Fruit fly (Drosophila melanogaster) whole organism, adult: Measurements from ENCODE around the gene Gba1b.

Experiments
- CG11617 ChIP-seq: fragments of 200-800 bp; sonication (Bioruptor generic); optimal IDR thresholded peaks from 2 replicates; lab custom pipeline; 2017; ENCODE audit warnings: mild to moderate bottlenecking, missing biosample characterization, missing genetic modification reagents, missing genetic modification characterization
- CG12768 ChIP-seq: fragments of 200-800 bp; sonication (Bioruptor generic); optimal IDR thresholded peaks from 2 replicates; lab custom pipeline; 2017; ENCODE audit warnings: missing biosample characterization, missing genetic modification characterization, mild to moderate bottlenecking, moderate library complexity, missing genetic modification reagents
- CG14711 ChIP-seq: fragments of 200-800 bp; sonication (Bioruptor generic); optimal IDR thresholded peaks from 2 replicates; lab custom pipeline; 2018; ENCODE audit warnings: missing biosample characterization, mild to moderate bottlenecking, missing genetic modification characterization, moderate library complexity
- CG1620 ChIP-seq: fragments of 200-800 bp; sonication (Bioruptor generic); optimal IDR thresholded peaks from 2 replicates; lab custom pipeline; 2016; ENCODE audit warnings: missing biosample characterization, missing genetic modification characterization
- CG33017 ChIP-seq: fragments of 200-800 bp; sonication (Bioruptor generic); optimal IDR thresholded peaks from 2 replicates; lab custom pipeline; 2018; ENCODE audit warnings: missing biosample characterization, mild to moderate bottlenecking, missing genetic modification characterization, moderate library complexity
- CG5204 ChIP-seq: fragments of 200-800 bp; sonication (Bioruptor generic); optimal IDR thresholded peaks from 2 replicates; lab custom pipeline; 2016; ENCODE audit warnings: missing biosample characterization, missing genetic modification characterization
- CG7045 ChIP-seq: fragments of 200-800 bp; sonication (Bioruptor generic); optimal IDR thresholded peaks from 2 replicates; lab custom pipeline; 2017; ENCODE audit warnings: missing biosample characterization, mild to moderate bottlenecking, missing genetic modification characterization
- CG7101 ChIP-seq: fragments of 200-800 bp; sonication (Bioruptor generic); optimal IDR thresholded peaks from 2 replicates; lab custom pipeline; 2018; ENCODE audit warnings: missing biosample characterization, mild to moderate bottlenecking, missing genetic modification characterization, moderate library complexity
- Clk ChIP-seq: fragments of 200-800 bp; sonication (Bioruptor generic); optimal IDR thresholded peaks from 2 replicates; lab custom pipeline; 2017; ENCODE audit warnings: missing biosample characterization, missing genetic modification characterization
- Crg-1 ChIP-seq: fragments of 200-800 bp; sonication (Bioruptor generic); optimal IDR thresholded peaks from 2 replicates; lab custom pipeline; 2016; ENCODE audit warnings: missing biosample characterization, missing genetic modification characterization
- Hr96 ChIP-seq: fragments of 200-800 bp; sonication (Bioruptor generic); optimal IDR thresholded peaks from 2 replicates; lab custom pipeline; 2016; ENCODE audit warnings: missing biosample characterization, missing genetic modification characterization
- Mnt ChIP-seq: fragments of 200-800 bp; sonication (Bioruptor generic); optimal IDR thresholded peaks from 2 replicates; lab custom pipeline; 2016; ENCODE audit warnings: missing biosample characterization, mild to moderate bottlenecking, missing genetic modification characterization
- bab1 ChIP-seq: fragments of 200-800 bp; sonication (Bioruptor generic); optimal IDR thresholded peaks from 3 replicates; lab custom pipeline; 2019; ENCODE audit warnings: missing biosample characterization, mild to moderate bottlenecking, missing genetic modification characterization, moderate library complexity
- cic ChIP-seq: fragments of 200-800 bp; sonication (Bioruptor generic); optimal IDR thresholded peaks from 2 replicates; lab custom pipeline; 2017; ENCODE audit warnings: missing biosample characterization, mild to moderate bottlenecking, missing genetic modification characterization, moderate library complexity
- cnc ChIP-seq, 2 experiments: fragments of >200 bp; optimal IDR thresholded peaks; 2 replicates each; lab custom pipeline; 2017
- kay ChIP-seq: fragments of 200-800 bp; sonication (Bioruptor generic); peaks from one replicate; lab custom pipeline; 2016; ENCODE audit warnings: missing biosample characterization, missing genetic modification characterization, borderline replicate concordance
- ovo ChIP-seq: fragments of 200-800 bp; sonication (Bioruptor generic); optimal IDR thresholded peaks from 2 replicates; lab custom pipeline; 2016; ENCODE audit warnings: missing biosample characterization, missing genetic modification characterization
- pad ChIP-seq: fragments of 200-800 bp; sonication (Bioruptor generic); optimal IDR thresholded peaks from 3 replicates; lab custom pipeline; 2017; ENCODE audit warnings: missing biosample characterization, missing genetic modification characterization, mild to moderate bottlenecking, moderate library complexity, missing genetic modification reagents
- tj ChIP-seq: fragments of 200-800 bp; sonication (Bioruptor generic); optimal IDR thresholded peaks from 3 replicates; lab custom pipeline; 2017; ENCODE audit warnings: missing biosample characterization, mild to moderate bottlenecking, missing genetic modification characterization, moderate library complexity
- toe ChIP-seq: fragments of 200-800 bp; sonication (Bioruptor generic); optimal IDR thresholded peaks from 2 replicates; lab custom pipeline; 2016; ENCODE audit warnings: missing biosample characterization, missing genetic modification characterization

Gba1b gene

dm6 chr3R:23737676-23738574, 33.3 kb downstream of the Gba1b start:
- TF ChIP-seq cic (GFP tag; lab: Kevin White, UChicago) = no peak

- TF ChIP-seq CG1620 (GFP tag; lab: Kevin White, UChicago) (no peak), cic (GFP tag; lab: Kevin White, UChicago) (no peak), CG7045 (GFP tag; lab: Kevin White, UChicago) (no peak), Crg-1 (GFP tag; lab: Kevin White, UChicago) (no peak)
Measured at dm6 chr3R:23740968-23741367, 36.4 kb downstream of the Gba1b start.

- TF ChIP-seq CG11617 (no peak), ovo (GFP tag; lab: Kevin White, UChicago) (no peak), cnc (optimal IDR thresholded peaks at IDR 0.05; lab: Kevin White, UChicago) (no peak), tj (GFP tag; lab: Kevin White, UChicago) (no peak), cic (GFP tag; lab: Kevin White, UChicago) (no peak), CG33017 (tag; lab: Kevin White, UChicago) (no peak), CG7101 (tag; lab: Kevin White, UChicago) (no peak), CG7045 (GFP tag; lab: Kevin White, UChicago) (no peak)
Measured at dm6 chr3R:23747446-23747845, 42.8 kb downstream of the Gba1b start.

dm6 chr3R:23752728-23753127, 48.1 kb downstream of the Gba1b start, which contains the start of the genes RanBP3 and Rpt5:
TSS of gene RanBP3 (minus strand) at chr3R:23752834.
TSS of gene Rpt5 (plus strand) at chr3R:23752876.
- peak; percentile 55 for TF ChIP-seq CG7045 (GFP tag; lab: Kevin White, UChicago)
- TF ChIP-seq CG14711 (tag; lab: Kevin White, UChicago) = peak; percentile 75
- TF ChIP-seq kay = no peak
- peak; percentile 86 for TF ChIP-seq CG12768
- peak; percentile 56 to 92 for TF ChIP-seq cnc (optimal IDR thresholded peaks at IDR 0.05; lab: Kevin White, UChicago)
- TF ChIP-seq tj (GFP tag; lab: Kevin White, UChicago) = no peak
- TF ChIP-seq Mnt (GFP tag; lab: Kevin White, UChicago) = peak; percentile 68
- peak; percentile 77 for TF ChIP-seq pad (GFP tag; lab: Kevin White, UChicago)
- TF ChIP-seq CG7101 (tag; lab: Kevin White, UChicago) = peak; percentile 80
- peak; percentile 40 for TF ChIP-seq Clk
- TF ChIP-seq cic (GFP tag; lab: Kevin White, UChicago) = peak; percentile 37
- no peak for TF ChIP-seq CG5204
- peak; percentile 26 for TF ChIP-seq toe (GFP tag; lab: Kevin White, UChicago)
- TF ChIP-seq CG1620 (GFP tag; lab: Kevin White, UChicago) = peak; percentile 82
- peak; percentile 12 for TF ChIP-seq ovo (GFP tag; lab: Kevin White, UChicago)
- TF ChIP-seq Crg-1 (GFP tag; lab: Kevin White, UChicago) = peak; percentile 81
- peak; percentile 67 for TF ChIP-seq bab1 (GFP tag; lab: Kevin White, UChicago)
- no peak for TF ChIP-seq Hr96 (GFP tag; lab: Kevin White, UChicago)
- peak; percentile 59 for TF ChIP-seq CG33017 (tag; lab: Kevin White, UChicago)
- peak; percentile 70 for TF ChIP-seq CG11617
